Fruit fly (Drosophila melanogaster): ENCODE measurements around the gene Hsp67Bc.

Gene Hsp67Bc

dm6 chr3L:9398435-9398981, 26.2 kb upstream of the Hsp67Bc start (continued):
- TF ChIP-seq chinmo (GFP tag; IDR thresholded peaks at IDR 0.05; ENCODE audit: partially characterized antibody) = no peak
- no peak for TF ChIP-seq fd64A (GFP tag; optimal IDR thresholded peaks at IDR 0.05)
- peak; percentile 15 for TF ChIP-seq bcd (GFP tag; optimal IDR thresholded peaks at IDR 0.05)
- no peak for TF ChIP-seq bowl (GFP tag; IDR thresholded peaks at IDR 0.05)
- no peak for TF ChIP-seq ERR (GFP tag; optimal IDR thresholded peaks at IDR 0.05)
- TF ChIP-seq Aef1 (GFP tag; IDR thresholded peaks at IDR 0.05) = no peak
- TF ChIP-seq ap (GFP tag; IDR thresholded peaks at IDR 0.05) = no peak
- TF ChIP-seq jumu (GFP tag; optimal IDR thresholded peaks at IDR 0.05) = no peak
- TF ChIP-seq Hr51 (GFP tag; optimal IDR thresholded peaks at IDR 0.05) = no peak
- TF ChIP-seq CG4854 (GFP tag; optimal IDR thresholded peaks at IDR 0.05) = no peak
- peak; percentile 6 for TF ChIP-seq CG9727 (GFP tag; optimal IDR thresholded peaks at IDR 0.05)
- TF ChIP-seq CG12236 (GFP tag; optimal IDR thresholded peaks at IDR 0.05) = no peak
- no peak for TF ChIP-seq CG12299 (tag; optimal IDR thresholded peaks at IDR 0.05)
- no peak for TF ChIP-seq dm (GFP tag; optimal IDR thresholded peaks at IDR 0.05)
- no peak for TF ChIP-seq Nf-YC (tag; optimal IDR thresholded peaks at IDR 0.05)
- no peak for TF ChIP-seq CG6683 (GFP tag; optimal IDR thresholded peaks at IDR 0.05)
- TF ChIP-seq crol (GFP tag; IDR thresholded peaks at IDR 0.05) = peak; percentile 69
- no peak for TF ChIP-seq Lhr (GFP tag; optimal IDR thresholded peaks at IDR 0.05)
- no peak for TF ChIP-seq h (optimal IDR thresholded peaks at IDR 0.05)
- no peak for TF ChIP-seq cg (GFP tag; optimal IDR thresholded peaks at IDR 0.05)
- TF ChIP-seq CoRest (tag; optimal IDR thresholded peaks at IDR 0.05) = no peak
- peak; percentile 14 to 17 for TF ChIP-seq Trl (optimal IDR thresholded peaks at IDR 0.05)
- TF ChIP-seq Trl (GFP tag; optimal IDR thresholded peaks at IDR 0.05) = no peak
- TF ChIP-seq CG17829 (tag; optimal IDR thresholded peaks at IDR 0.05) = no peak
- TF ChIP-seq CG3847 (GFP tag; IDR thresholded peaks at IDR 0.05) = no peak
- TF ChIP-seq sd (tag; optimal IDR thresholded peaks at IDR 0.05) = peak; percentile 30
- no peak for TF ChIP-seq CG4328 (GFP tag; optimal IDR thresholded peaks at IDR 0.05)
- no peak for TF ChIP-seq Hr78 (GFP tag; optimal IDR thresholded peaks at IDR 0.05)
- TF ChIP-seq pnt (GFP tag; optimal IDR thresholded peaks at IDR 0.05) = no peak
- no peak for TF ChIP-seq CG7928 (GFP tag; optimal IDR thresholded peaks at IDR 0.05)
- 0 out of 2 replicates have a peak, but pooled peaks have one; percentile 21 for TF ChIP-seq Atf6 (GFP tag; IDR thresholded peaks at IDR 0.05)
- TF ChIP-seq CG7357 (GFP tag; IDR thresholded peaks at IDR 0.05) = peak; percentile 39; the same call in 1 of the 3 replicates
- TF ChIP-seq Chrac-16 (GFP tag; optimal IDR thresholded peaks at IDR 0.05) = no peak
- no peak for TF ChIP-seq lola (GFP tag; optimal IDR thresholded peaks at IDR 0.05)
- TF ChIP-seq CG17802 (tag; optimal IDR thresholded peaks at IDR 0.05) = no peak
- TF ChIP-seq MESR4 (GFP tag; optimal IDR thresholded peaks at IDR 0.05) = no peak
- no peak for TF ChIP-seq Elba2 (GFP tag; optimal IDR thresholded peaks at IDR 0.05)
- no peak for TF ChIP-seq abd-A (tag; optimal IDR thresholded peaks at IDR 0.05)
- TF ChIP-seq CG7839 (tag; optimal IDR thresholded peaks at IDR 0.05) = peak; percentile 13
- TF ChIP-seq CG10654 (GFP tag; optimal IDR thresholded peaks at IDR 0.05) = peak; percentile 1
- peak; percentile 38; the same call in 1 of the 3 replicates for TF ChIP-seq CG6175 (GFP tag; IDR thresholded peaks at IDR 0.05)
- TF ChIP-seq Lim3 (GFP tag; IDR thresholded peaks at IDR 0.05) = no peak
- TF ChIP-seq CG15073 (GFP tag; optimal IDR thresholded peaks at IDR 0.05) = no peak
- TF ChIP-seq maf-S (GFP tag; optimal IDR thresholded peaks at IDR 0.05) = no peak
- TF ChIP-seq CG12104 (GFP tag; optimal IDR thresholded peaks at IDR 0.05) = no peak
- TF ChIP-seq Camta (GFP tag; optimal IDR thresholded peaks at IDR 0.05) = no peak
- no peak for TF ChIP-seq prd (optimal IDR thresholded peaks at IDR 0.05)
- peak; percentile 31; the same call in 1 of the 3 replicates for TF ChIP-seq prd (GFP tag; IDR thresholded peaks at IDR 0.05)
- peak; percentile 12 for TF ChIP-seq CG2712 (tag; optimal IDR thresholded peaks at IDR 0.05)
- no peak for TF ChIP-seq emc (GFP tag; optimal IDR thresholded peaks at IDR 0.05)
- TF ChIP-seq CG6854 (GFP tag; optimal IDR thresholded peaks at IDR 0.05) = no peak

Data from whole organism, embryonic.